Fruit fly (Drosophila melanogaster): ENCODE measurements around the gene CrebA.
A peak's percentile ranks its signal among the peaks of the same experiment; 100 is the strongest.

dm6 chr3L:15516956-15517355 lies 18.2 kb upstream of the CrebA start, which contains the start of gene CG13454:
- TF ChIP-seq Mrtf (GFP tag; IDR thresholded peaks at IDR 0.05) (no peak), slbo (GFP tag; IDR thresholded peaks at IDR 0.05) (no peak), CG4328 (GFP tag; optimal IDR thresholded peaks at IDR 0.05) (no peak), CG2199 (GFP tag; IDR thresholded peaks at IDR 0.05) (0 out of 3 replicates have a peak, but pooled peaks have one; percentile 21), CG14710 (tag; optimal IDR thresholded peaks at IDR 0.05) (no peak), CG7271 (tag; optimal IDR thresholded peaks at IDR 0.05) (no peak), Elba2 (GFP tag; optimal IDR thresholded peaks at IDR 0.05) (no peak), grn (GFP tag; optimal IDR thresholded peaks at IDR 0.05) (no peak), eyg (GFP tag; optimal IDR thresholded peaks at IDR 0.05) (no peak), ind (GFP tag; optimal IDR thresholded peaks at IDR 0.05) (no peak), CG13894 (tag; optimal IDR thresholded peaks at IDR 0.05) (no peak), CHES-1-like (GFP tag; optimal IDR thresholded peaks at IDR 0.05) (no peak), CG18262 (tag; optimal IDR thresholded peaks at IDR 0.05) (no peak)

Data from whole organism, embryonic.